Worm (Caenorhabditis elegans): Measurements from ENCODE around the gene F11G11.13.
"Not testable (repeated sequence)": the region's sequence is repeated elsewhere in the genome, so short reads cannot be mapped to it uniquely, and the experiment has no call there.

F11G11.13 gene

DNA sequence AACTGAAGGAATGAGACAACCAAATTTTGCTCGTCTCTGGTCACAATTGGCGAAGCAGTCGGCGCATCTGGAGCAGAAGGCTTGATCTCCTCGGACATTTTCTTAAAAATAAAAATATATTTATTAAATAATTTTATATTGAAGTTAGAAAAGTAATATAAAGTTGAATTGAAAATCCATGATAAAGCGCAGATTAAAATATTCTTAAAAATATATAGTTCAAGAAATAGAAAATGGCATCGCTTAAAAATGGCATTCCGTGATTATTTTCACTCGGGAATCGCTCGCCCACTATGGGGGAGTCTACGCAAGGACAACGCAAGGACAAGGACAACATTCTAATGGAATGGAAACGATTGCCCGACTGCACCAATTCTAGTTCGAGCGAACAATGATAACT is 27.7 kb upstream of the F11G11.13 start, which contains the start of gene sgt-1:
Gene sgt-1, minus strand, starts transcription at position 101 of the 400 bp plus-strand sequence.
- TF ChIP-seq F57C9.4 (tag; optimal IDR thresholded peaks at IDR 0.05); efl-1 (GFP tag; optimal IDR thresholded peaks at IDR 0.05); snpc-1.3 (tag; optimal IDR thresholded peaks at IDR 0.05; ENCODE audit: insufficient read depth): not testable (repeated sequence)

DNA sequence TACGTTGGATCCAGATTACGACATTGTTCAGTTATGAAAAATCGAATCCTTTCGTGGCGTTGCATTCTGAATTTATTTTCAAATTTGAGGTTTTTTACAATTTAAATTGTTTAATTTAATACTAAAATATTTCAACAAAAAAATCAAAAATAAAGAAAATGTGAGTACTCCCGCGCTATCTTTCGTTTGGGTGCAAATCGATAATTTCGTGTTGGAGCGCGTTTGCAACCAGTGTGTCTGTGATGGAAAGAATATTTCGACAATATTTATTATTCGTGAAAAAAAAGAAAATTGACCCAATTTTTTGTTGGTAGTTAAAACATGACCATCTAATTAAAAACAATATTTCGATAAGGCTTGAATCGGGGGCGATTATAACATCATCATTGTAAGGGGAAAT is 26.1 kb upstream of the F11G11.13 start, which contains the start of gene R05F9.9:
Gene R05F9.9, minus strand, starts transcription at position 66 of the 400 bp plus-strand sequence.
- TF ChIP-seq C17E4.6 (GFP tag; IDR thresholded peaks at IDR 0.05) (no peak), ztf-26 (tag; optimal IDR thresholded peaks at IDR 0.05) (peak; percentile 37), atf-7 (tag; optimal IDR thresholded peaks at IDR 0.05) (peak; percentile 46), ztf-3 (GFP tag; optimal IDR thresholded peaks at IDR 0.05) (no peak), him-1 (tag; optimal IDR thresholded peaks at IDR 0.05) (no peak), nfya-1 (tag; optimal IDR thresholded peaks at IDR 0.05; ENCODE audit: borderline replicate concordance, insufficient read depth) (no peak), ceh-79 (tag; optimal IDR thresholded peaks at IDR 0.05) (peak; percentile 12), tlf-1 (GFP tag; optimal IDR thresholded peaks at IDR 0.05) (peak; percentile 8), ceh-40 (GFP tag; IDR thresholded peaks at IDR 0.05) (no peak), hrde-1 (tag; optimal IDR thresholded peaks at IDR 0.05; ENCODE audit: borderline replicate concordance) (no peak), ama-1 (optimal IDR thresholded peaks at IDR 0.05) (peak; percentile 64), ama-1 (GFP tag; optimal IDR thresholded peaks at IDR 0.05) (no peak), ceh-58 (GFP tag; IDR thresholded peaks at IDR 0.05) (no peak), Y53G8AR.9 (GFP tag; conservative IDR thresholded peaks at IDR 0.05) (peak; percentile 86), lsl-1 (GFP tag; optimal IDR thresholded peaks at IDR 0.05) (peak; percentile 25), madf-10 (tag; optimal IDR thresholded peaks at IDR 0.05) (peak; percentile 21), cebp-1 (GFP tag; IDR thresholded peaks at IDR 0.05) (no peak), cebp-1 (tag; optimal IDR thresholded peaks at IDR 0.05) (peak; percentile 57), mcd-1 (GFP tag; IDR thresholded peaks at IDR 0.05) (peak; percentile 52; the same call in 1 of the 2 replicates), ZK185.1 (tag; optimal IDR thresholded peaks at IDR 0.05; ENCODE audit: poor library complexity, severe bottlenecking) (peak; percentile 37), zim-3 (tag; optimal IDR thresholded peaks at IDR 0.05) (no peak), C06A6.2 (GFP tag; conservative IDR thresholded peaks at IDR 0.05) (no peak), ztf-6 (GFP tag; IDR thresholded peaks at IDR 0.05) (no peak), let-607 (tag; optimal IDR thresholded peaks at IDR 0.05) (no peak), B0336.3 (GFP tag; IDR thresholded peaks at IDR 0.05) (peak; percentile 41; the same call in 1 of the 2 replicates), nhr-120 (GFP tag; IDR thresholded peaks at IDR 0.05) (no peak), lin-54 (GFP tag; optimal IDR thresholded peaks at IDR 0.05) (peak; percentile 59), tbp1 (GFP tag; optimal IDR thresholded peaks at IDR 0.05) (peak; percentile 43), ekl-4 (GFP tag; IDR thresholded peaks at IDR 0.05) (peak; percentile 50), mxl-1 (tag; optimal IDR thresholded peaks at IDR 0.05) (peak; percentile 27), egl-18 (GFP tag; IDR thresholded peaks at IDR 0.05) (no peak), hsf-1 (GFP tag; IDR thresholded peaks at IDR 0.05) (peak; percentile 66), F39B2.1 (GFP tag; IDR thresholded peaks at IDR 0.05) (0 out of 2 replicates have a peak, but pooled peaks have one; percentile 15), F23B12.7 (tag; optimal IDR thresholded peaks at IDR 0.05; ENCODE audit: insufficient read depth) (peak; percentile 55), lin-40 (tag; optimal IDR thresholded peaks at IDR 0.05) (peak; percentile 8), ceh-100 (GFP tag; IDR thresholded peaks at IDR 0.05) (no peak), efl-1 (GFP tag; optimal IDR thresholded peaks at IDR 0.05) (peak; percentile 39), xnd-1 (tag; optimal IDR thresholded peaks at IDR 0.05) (no peak), snpc-3.4 (tag; optimal IDR thresholded peaks at IDR 0.05) (no peak), pha-4 (tag; optimal IDR thresholded peaks at IDR 0.05) (no peak), F37B4.10 (GFP tag; IDR thresholded peaks at IDR 0.05) (no peak), lin-35 (GFP tag; optimal IDR thresholded peaks at IDR 0.05) (peak in 1 of 3 experiments; percentile 58), snpc-1.3 (tag; optimal IDR thresholded peaks at IDR 0.05; ENCODE audit: insufficient read depth) (peak; percentile 8), snpc-4 (GFP tag; optimal IDR thresholded peaks at IDR 0.05) (no peak), snpc-4 (tag; optimal IDR thresholded peaks at IDR 0.05) (peak in 2 of 4 experiments; percentile 23 to 50)

All from whole organism, young adult.